Worm (Caenorhabditis elegans) whole organism, L1 larva: ENCODE measurements around the gene ZK899.1.

Source experiments
- C04F5.9 ChIP-seq: sonication (generic microtip); optimal IDR thresholded peaks from 2 replicates; lab custom pipeline; 2016; ENCODE audit warnings: missing genetic modification characterization, missing compliant biosample characterization
- ceh-82 ChIP-seq, 3 experiments: fragments of 150-350 bp in 1 of 3; sonication (generic microtip) in 2 of 3; optimal IDR thresholded peaks; 2 replicates each; lab custom pipeline; 2014 to 2017; ENCODE audit warnings: missing biosample characterization in 3 of 3, missing genetic modification characterization in 3 of 3
- egl-27 ChIP-seq, 2 experiments: fragments of 150-350 bp in 1 of 2; sonication (generic microtip); optimal IDR thresholded peaks; 3 replicates each; lab custom pipeline; 2017 to 2018; ENCODE audit warnings: missing biosample characterization in 2 of 2, missing genetic modification characterization in 2 of 2, missing genetic modification reagents in 2 of 2
- hlh-17 ChIP-seq: fragments of 200-800 bp; sonication (Bioruptor generic); optimal IDR thresholded peaks from 2 replicates; lab custom pipeline; 2018; ENCODE audit warnings: missing genetic modification characterization, mild to moderate bottlenecking, missing compliant biosample characterization, moderate library complexity, borderline replicate concordance
- lsy-2 ChIP-seq, 2 experiments: fragments of 150-350 bp; optimal IDR thresholded peaks; 2 replicates each; lab custom pipeline; 2014; ENCODE audit warnings: missing biosample characterization in 2 of 2, missing genetic modification characterization in 2 of 2
- nhr-11 ChIP-seq: fragments of 150-350 bp; optimal IDR thresholded peaks from 2 replicates; lab custom pipeline; 2014; ENCODE audit warnings: missing biosample characterization, missing genetic modification characterization
- nhr-237 ChIP-seq: fragments of 150-350 bp; optimal IDR thresholded peaks from 2 replicates; lab custom pipeline; 2014; ENCODE audit warnings: missing biosample characterization, missing genetic modification characterization
- nhr-77 ChIP-seq: fragments of 150-350 bp; optimal IDR thresholded peaks from 2 replicates; lab custom pipeline; 2014; ENCODE audit warnings: missing biosample characterization, missing genetic modification characterization
- pqm-1 ChIP-seq: sonication (generic microtip); optimal IDR thresholded peaks from 3 replicates; lab custom pipeline; 2017; ENCODE audit warnings: missing biosample characterization, missing genetic modification characterization
- skn-1 ChIP-seq: fragments of 150-350 bp; optimal IDR thresholded peaks from 2 replicates; lab custom pipeline; 2014; ENCODE audit warnings: missing biosample characterization, missing genetic modification characterization
- sox-4 ChIP-seq: sonication (generic microtip); optimal IDR thresholded peaks from 2 replicates; lab custom pipeline; 2016; ENCODE audit warnings: missing genetic modification characterization, missing compliant biosample characterization
- swsn-7 ChIP-seq: sonication (generic microtip); optimal IDR thresholded peaks from 2 replicates; lab custom pipeline; 2016; ENCODE audit warnings: missing genetic modification characterization, missing compliant biosample characterization
- unc-62 ChIP-seq: fragments of 150-350 bp; optimal IDR thresholded peaks from 2 replicates; lab custom pipeline; 2014; ENCODE audit warnings: missing biosample characterization, missing genetic modification reagents, missing genetic modification characterization
- zag-1 ChIP-seq: fragments of 150-350 bp; optimal IDR thresholded peaks from 2 replicates; lab custom pipeline; 2014; ENCODE audit warnings: missing biosample characterization, missing genetic modification characterization

ce11 chrX:9452483-9453198 is 6.2 kb downstream of the ZK899.1 start, which contains the start of gene ZK899.3:
- TF ChIP-seq pqm-1 (tag; lab: Kevin White, UChicago), result no peak
- no peak for TF ChIP-seq lsy-2 (tag; optimal IDR thresholded peaks at IDR 0.05; lab: Kevin White, UChicago)
- no peak for TF ChIP-seq sox-4
- TF ChIP-seq nhr-11, result no peak
- TF ChIP-seq C04F5.9 (tag; lab: Kevin White, UChicago), result no peak
- TF ChIP-seq ceh-82 (tag; optimal IDR thresholded peaks at IDR 0.05; lab: Kevin White, UChicago), result no peak
- no peak for TF ChIP-seq egl-27 (tag; optimal IDR thresholded peaks at IDR 0.05; lab: Kevin White, UChicago)
- no peak for TF ChIP-seq nhr-77
- TF ChIP-seq swsn-7 (tag; lab: Kevin White, UChicago), result no peak
- TF ChIP-seq zag-1 (tag; lab: Kevin White, UChicago), result no peak
- TF ChIP-seq hlh-17 (GFP tag; lab: Kevin White, UChicago), result no peak
- no peak for TF ChIP-seq skn-1 (tag; lab: Kevin White, UChicago)
- TF ChIP-seq unc-62, result no peak
- no peak for TF ChIP-seq nhr-237 (tag; lab: Kevin White, UChicago)
